Worm (Caenorhabditis elegans) whole organism, late embryonic: Measurements from ENCODE around the gene rnh-1.2.

Experiments used
- ahr-1 ChIP-seq: sonication (generic microtip); optimal IDR thresholded peaks from 2 replicates; lab custom pipeline; 2016; ENCODE audit warnings: missing genetic modification characterization, missing compliant biosample characterization
- elt-2 ChIP-seq: sonication (generic microtip); optimal IDR thresholded peaks from 2 replicates; lab custom pipeline; 2016; ENCODE audit warnings: missing genetic modification reagents, missing genetic modification characterization, missing compliant biosample characterization
- gmeb-2 ChIP-seq: sonication (generic microtip); optimal IDR thresholded peaks from 2 replicates; lab custom pipeline; 2016; ENCODE audit warnings: missing genetic modification characterization, inconsistent platforms, missing compliant biosample characterization
- lim-6 ChIP-seq: sonication (generic microtip); optimal IDR thresholded peaks from 2 replicates; lab custom pipeline; 2016; ENCODE audit warnings: missing genetic modification characterization, missing compliant biosample characterization
- madf-2 ChIP-seq: sonication (generic microtip); optimal IDR thresholded peaks from 2 replicates; lab custom pipeline; 2017; ENCODE audit warnings: missing genetic modification characterization, missing compliant biosample characterization
- npax-4 ChIP-seq: sonication (generic microtip); optimal IDR thresholded peaks from 2 replicates; lab custom pipeline; 2016; ENCODE audit warnings: missing genetic modification characterization, missing compliant biosample characterization
- unc-55 ChIP-seq: sonication (generic microtip); optimal IDR thresholded peaks from 2 replicates; lab custom pipeline; 2017; ENCODE audit warnings: missing biosample characterization, missing genetic modification reagents, missing genetic modification characterization

The rnh-1.2 gene

ce11 chrII:9793197-9793596 lies 48.6 kb downstream of the rnh-1.2 start, which contains the start of gene cyp-13A3:
cyp-13A3 (minus strand) TSS chrII:9793297.
- TF ChIP-seq ahr-1 (no peak), npax-4 (tag; lab: Kevin White, UChicago) (no peak), lim-6 (no peak), madf-2 (tag; lab: Kevin White, UChicago) (no peak)

ce11 chrII:9791185-9791584 lies 50.6 kb downstream of the rnh-1.2 start:
- TF ChIP-seq gmeb-2 (tag; lab: Kevin White, UChicago) (no peak), elt-2 (tag; lab: Kevin White, UChicago) (peak; percentile 86), unc-55 (GFP tag; lab: Kevin White, UChicago) (no peak)
- TF ChIP-seq, all 69 proteins: peak for 1
